Worm (Caenorhabditis elegans): ENCODE data around the gene srh-258.

DNA sequence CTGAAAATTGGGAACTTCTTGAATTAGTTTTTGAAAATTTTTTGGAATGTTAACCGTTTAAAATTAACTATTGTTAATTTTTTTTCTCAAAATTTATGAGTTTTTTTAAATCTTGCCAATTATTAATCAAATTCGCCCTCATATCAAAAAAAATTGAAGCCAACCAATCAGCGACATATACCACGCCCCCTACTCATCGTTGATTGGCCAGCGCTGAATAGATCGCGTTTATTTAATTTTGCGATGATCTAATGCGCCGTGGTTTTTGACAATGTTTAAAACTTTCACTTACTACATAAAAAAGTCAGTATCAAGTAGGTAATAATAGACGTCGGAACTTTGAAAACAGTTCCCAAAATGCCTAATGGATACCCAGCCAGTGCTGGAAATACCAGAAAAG lies 37.4 kb downstream of the srh-258 start:
- no peak for TF ChIP-seq elt-2 (tag; optimal IDR thresholded peaks at IDR 0.05)
- no peak for TF ChIP-seq nhr-77 (tag; optimal IDR thresholded peaks at IDR 0.05)
- TF ChIP-seq ztf-11 (tag; optimal IDR thresholded peaks at IDR 0.05): no peak
- no peak for TF ChIP-seq lin-15B (tag; optimal IDR thresholded peaks at IDR 0.05)
- TF ChIP-seq mdl-1 (tag; optimal IDR thresholded peaks at IDR 0.05): no peak
- no peak for TF ChIP-seq fkh-4 (tag; optimal IDR thresholded peaks at IDR 0.05; ENCODE audit: borderline replicate concordance)
- TF ChIP-seq C16A3.4 (tag; optimal IDR thresholded peaks at IDR 0.05): no peak
- no peak for TF ChIP-seq lsy-2 (tag; optimal IDR thresholded peaks at IDR 0.05)
- no peak for TF ChIP-seq efl-3 (GFP tag; optimal IDR thresholded peaks at IDR 0.05)
- no peak for TF ChIP-seq pag-3 (tag; optimal IDR thresholded peaks at IDR 0.05; ENCODE audit: borderline replicate concordance, insufficient read depth)
- TF ChIP-seq skn-1 (tag; optimal IDR thresholded peaks at IDR 0.05): no peak
- TF ChIP-seq xbp-1 (tag; optimal IDR thresholded peaks at IDR 0.05): no peak
- no peak for TF ChIP-seq nhr-11 (tag; optimal IDR thresholded peaks at IDR 0.05)
- no peak for TF ChIP-seq rnt-1 (tag; optimal IDR thresholded peaks at IDR 0.05)
